Worm (Caenorhabditis elegans): ENCODE data around the gene E02H1.1.

DNA sequence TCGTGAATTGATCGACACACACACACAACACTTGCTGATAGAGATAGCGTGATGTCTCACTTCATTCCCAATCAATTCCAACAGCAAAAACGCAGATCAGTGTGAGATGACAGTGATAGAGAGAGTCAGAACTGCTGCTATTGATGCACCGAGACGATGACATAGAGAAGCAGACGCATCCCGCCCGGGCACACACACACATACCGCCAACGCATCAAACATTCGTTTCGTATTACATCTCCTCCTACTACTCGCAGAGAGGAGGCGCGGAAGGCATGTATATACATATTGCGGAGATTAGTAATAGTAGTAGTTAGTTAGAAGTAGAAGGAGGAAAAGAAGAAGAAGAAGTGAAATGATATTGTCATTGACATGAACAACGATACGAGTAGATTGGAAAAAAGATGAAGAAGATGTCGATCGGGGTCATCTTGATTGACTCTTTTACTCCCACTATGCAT is 28.5 kb upstream of the E02H1.1 start:
- no peak for TF ChIP-seq unc-39 (tag; optimal IDR thresholded peaks at IDR 0.05)
- no peak for TF ChIP-seq mep-1 (tag; optimal IDR thresholded peaks at IDR 0.05)
- TF ChIP-seq snpc-4 (tag; optimal IDR thresholded peaks at IDR 0.05) = no peak
- no peak for TF ChIP-seq blmp-1 (tag; optimal IDR thresholded peaks at IDR 0.05)
- TF ChIP-seq unc-62 (GFP tag; optimal IDR thresholded peaks at IDR 0.05) = peak; percentile 84
- TF ChIP-seq lin-13 (tag; optimal IDR thresholded peaks at IDR 0.05) = no peak

Measured in whole organism, mixed stage, embryonic.